Worm (Caenorhabditis elegans) whole organism, midembryonic: ENCODE data around the gene Y38H6C.13.
"Not testable (repeated sequence)": the region's sequence is repeated elsewhere in the genome, so short reads cannot be mapped to it uniquely, and the experiment has no call there.

Source experiments
- T22C8.4 ChIP-seq: fragments of 200-800 bp; sonication (Bioruptor generic); IDR thresholded peaks from 2 replicates; pipeline ENCODE4 v1.3.6; 2022; ENCODE audit warnings: missing genetic modification characterization, missing compliant biosample characterization
- cog-1 ChIP-seq: sonication (generic microtip); optimal IDR thresholded peaks from 2 replicates; lab custom pipeline; 2016; ENCODE audit warnings: missing genetic modification characterization, missing compliant biosample characterization
- flt-1 ChIP-seq: fragments of 200-800 bp; sonication (Bioruptor generic); IDR thresholded peaks from 2 replicates; pipeline ENCODE4 v1.3.6; 2022; ENCODE audit warnings: missing genetic modification characterization, missing compliant biosample characterization
- klf-2 ChIP-seq: fragments of 200-800 bp; sonication (Bioruptor generic); conservative IDR thresholded peaks from 2 replicates; pipeline ENCODE4 v1.3.6; 2022; ENCODE audit warnings: missing genetic modification reagents, missing genetic modification characterization, missing compliant biosample characterization
- med-1 ChIP-seq: sonication (generic microtip); optimal IDR thresholded peaks from 2 replicates; lab custom pipeline; 2017; ENCODE audit warnings: missing genetic modification characterization, mild to moderate bottlenecking, missing compliant biosample characterization, antibody characterized with exemption, missing genetic modification reagents; ENCODE audit not compliant: insufficient read depth
- ref-1 ChIP-seq: fragments of 200-800 bp; sonication (Bioruptor generic); conservative IDR thresholded peaks from 2 replicates; pipeline ENCODE4 v1.3.6; 2022; ENCODE audit warnings: missing genetic modification reagents, missing genetic modification characterization, missing compliant biosample characterization
- tab-1 ChIP-seq: fragments of 200-800 bp; sonication (Bioruptor generic); IDR thresholded peaks from 2 replicates; pipeline ENCODE4 v1.3.6; 2022; ENCODE audit warnings: missing genetic modification characterization, missing compliant biosample characterization
- ztf-23 ChIP-seq: fragments of 200-800 bp; sonication (Bioruptor generic); IDR thresholded peaks from 2 replicates; pipeline ENCODE4 v1.3.6; 2022; ENCODE audit warnings: missing genetic modification reagents, missing genetic modification characterization, missing compliant biosample characterization
- ztf-29 ChIP-seq: fragments of 200-800 bp; sonication (Bioruptor generic); IDR thresholded peaks from 2 replicates; pipeline ENCODE4 v1.3.6; 2022; ENCODE audit warnings: missing genetic modification reagents, missing genetic modification characterization, missing compliant biosample characterization

Y38H6C.13 gene

DNA sequence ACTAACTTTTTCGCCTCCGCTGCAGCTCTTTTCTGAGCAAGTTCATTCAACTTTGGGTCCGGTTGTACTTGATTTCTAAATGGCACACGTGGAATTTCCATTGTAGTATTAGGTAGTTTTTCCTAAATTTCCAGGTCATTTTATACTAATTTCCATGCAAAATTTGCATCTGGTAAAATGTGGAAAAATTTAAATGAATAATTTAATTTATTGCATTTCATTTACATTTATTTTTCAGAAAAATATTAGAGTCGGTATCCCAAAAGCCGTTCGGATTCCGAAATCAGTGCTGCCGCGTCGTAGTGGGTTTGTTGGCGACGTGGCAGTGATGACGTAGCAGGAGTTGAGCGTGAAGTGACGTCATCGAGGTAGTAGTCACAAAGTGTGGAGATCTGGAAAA, 19.5 kb downstream of the Y38H6C.13 start, which contains the start of gene Y38H6C.18:
Gene Y38H6C.18, minus strand, starts transcription at position 101 of the 400 bp plus-strand sequence.
- TF ChIP-seq tab-1: no peak
- no peak for TF ChIP-seq klf-2
- no peak for TF ChIP-seq med-1

- no peak for TF ChIP-seq ztf-29 (GFP tag; lab: Robert Waterston, UW)
- no peak for TF ChIP-seq cog-1 (tag; lab: Kevin White, UChicago)
- no peak for TF ChIP-seq T22C8.4 (GFP tag; lab: Robert Waterston, UW)
- TF ChIP-seq klf-2: no peak
- no peak for TF ChIP-seq ztf-23 (GFP tag; lab: Robert Waterston, UW)
- no peak for TF ChIP-seq ref-1 (GFP tag; lab: Robert Waterston, UW)
- TF ChIP-seq med-1: no peak
- TF ChIP-seq tab-1: no peak
- no peak for TF ChIP-seq flt-1
Observed at ce11 chrV:20551096-20551495, 23.5 kb downstream of the Y38H6C.13 start, which contains the start of gene Y38H6C.20. Gene Y38H6C.20 (minus strand): TSS chrV:20551196.

ce11 chrV:20552971-20553370, 25.4 kb downstream of the Y38H6C.13 start, which contains the start of gene vmo-1:
Gene vmo-1 (minus strand): TSS chrV:20553071.
- no peak for TF ChIP-seq ref-1 (GFP tag; lab: Robert Waterston, UW)
- TF ChIP-seq ztf-29 (GFP tag; lab: Robert Waterston, UW): no peak
- TF ChIP-seq T22C8.4 (GFP tag; lab: Robert Waterston, UW): no peak
- no peak for TF ChIP-seq ztf-23 (GFP tag; lab: Robert Waterston, UW)
- no peak for TF ChIP-seq flt-1
- no peak for TF ChIP-seq klf-2
- no peak for TF ChIP-seq med-1

ce11 chrV:20555120-20555519, 27.5 kb downstream of the Y38H6C.13 start, which contains the start of gene Y38H6C.21:
Gene Y38H6C.21 (minus strand): TSS chrV:20555267.
- TF ChIP-seq T22C8.4 (GFP tag; lab: Robert Waterston, UW) (no peak), klf-2 (no peak), ref-1 (GFP tag; lab: Robert Waterston, UW) (no peak), flt-1 (no peak), med-1 (no peak), ztf-23 (GFP tag; lab: Robert Waterston, UW) (no peak), tab-1 (no peak), ztf-29 (GFP tag; lab: Robert Waterston, UW) (no peak), cog-1 (tag; lab: Kevin White, UChicago) (no peak)

DNA sequence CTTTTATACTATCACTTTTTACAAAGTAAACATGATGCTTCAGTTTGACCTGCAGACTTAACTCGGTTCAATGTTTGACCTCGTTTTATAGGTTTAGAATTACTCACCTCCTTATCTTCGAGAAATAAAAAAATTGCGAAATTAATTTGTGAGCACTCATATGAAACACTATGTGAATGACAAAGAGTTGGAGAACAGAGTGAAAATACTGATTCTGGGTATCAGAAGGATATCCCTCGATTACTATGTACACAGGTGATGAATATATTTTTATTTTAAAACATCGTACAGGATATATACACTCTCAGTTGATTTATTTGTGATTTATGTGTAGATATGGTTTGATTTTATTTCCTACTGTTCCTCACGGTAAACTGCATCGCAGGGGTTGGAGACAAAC, 28.7 kb downstream of the Y38H6C.13 start, which contains the start of gene Y38H6C.23:
Gene Y38H6C.23, minus strand, starts transcription at position 101 of the 400 bp plus-strand sequence.
- TF ChIP-seq klf-2 (no peak), med-1 (no peak), ztf-29 (GFP tag; lab: Robert Waterston, UW) (no peak), T22C8.4 (GFP tag; lab: Robert Waterston, UW) (no peak), tab-1 (no peak), cog-1 (tag; lab: Kevin White, UChicago) (no peak), ztf-23 (GFP tag; lab: Robert Waterston, UW) (no peak)

- TF ChIP-seq ztf-29 (GFP tag; lab: Robert Waterston, UW): no peak
- no peak for TF ChIP-seq flt-1
- no peak for TF ChIP-seq tab-1
- TF ChIP-seq ref-1 (GFP tag; lab: Robert Waterston, UW): no peak
- TF ChIP-seq klf-2: no peak
- no peak for TF ChIP-seq T22C8.4 (GFP tag; lab: Robert Waterston, UW)
- no peak for TF ChIP-seq ztf-23 (GFP tag; lab: Robert Waterston, UW)
- no peak for TF ChIP-seq cog-1 (tag; lab: Kevin White, UChicago)
- no peak for TF ChIP-seq med-1
Observed at ce11 chrV:20558270-20558669, 30.7 kb downstream of the Y38H6C.13 start, which contains the start of gene abf-4. Gene abf-4 (minus strand): TSS chrV:20558370.

DNA sequence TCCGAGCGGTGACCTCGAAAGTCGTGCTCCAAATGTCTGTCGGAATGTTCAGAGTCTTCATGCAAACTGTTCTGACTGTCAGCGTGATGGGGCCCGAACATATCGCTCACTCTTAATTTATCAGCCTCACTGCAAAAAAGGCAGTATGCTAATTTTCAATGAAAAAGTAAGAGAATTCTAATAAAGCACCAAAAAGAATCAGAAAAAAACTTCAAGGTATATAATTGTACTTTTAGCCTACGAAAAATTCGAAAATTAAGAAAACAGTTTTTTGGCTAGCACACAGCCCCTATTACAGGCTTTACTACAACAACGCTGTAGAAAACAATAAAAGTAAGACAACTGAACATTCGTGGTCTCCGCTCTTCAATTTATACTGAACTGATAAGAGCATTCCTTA, 34.2 kb downstream of the Y38H6C.13 start, which contains the start of gene F26F2.1:
Gene F26F2.1, minus strand, starts transcription at position 101 of the 400 bp plus-strand sequence.
- TF ChIP-seq tab-1: no peak
- TF ChIP-seq T22C8.4 (GFP tag; lab: Robert Waterston, UW): no peak
- TF ChIP-seq cog-1 (tag; lab: Kevin White, UChicago): no peak
- TF ChIP-seq ztf-29 (GFP tag; lab: Robert Waterston, UW): no peak
- no peak for TF ChIP-seq flt-1
- TF ChIP-seq ref-1 (GFP tag; lab: Robert Waterston, UW): no peak
- TF ChIP-seq ztf-23 (GFP tag; lab: Robert Waterston, UW): no peak

DNA sequence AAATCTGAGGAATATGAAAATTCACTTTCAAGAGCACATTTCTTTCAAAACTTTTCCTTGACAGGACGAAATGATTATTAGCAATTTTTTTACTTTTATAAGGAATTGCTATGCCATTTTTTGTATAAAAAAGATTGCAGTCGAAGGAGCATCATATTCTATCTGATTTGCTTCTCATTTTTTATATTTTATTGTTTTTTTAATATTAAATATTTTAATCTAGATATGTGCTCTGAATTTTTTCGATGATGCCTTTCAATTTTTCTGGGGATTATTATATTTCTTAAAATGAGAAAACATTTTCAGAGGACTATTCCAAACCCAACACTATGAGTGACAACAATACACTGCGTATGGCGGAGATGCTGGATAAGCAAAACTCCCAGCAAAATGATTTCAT, 36.5 kb downstream of the Y38H6C.13 start, which contains the start of gene F26F2.13:
Gene F26F2.13, plus strand, starts transcription at position 301 of the 400 bp plus-strand sequence.
- not testable (repeated sequence) for TF ChIP-seq cog-1 (tag; lab: Kevin White, UChicago); klf-2; med-1

- TF ChIP-seq cog-1 (tag; lab: Kevin White, UChicago) (no peak), T22C8.4 (GFP tag; lab: Robert Waterston, UW) (no peak), ztf-29 (GFP tag; lab: Robert Waterston, UW) (no peak), tab-1 (no peak), med-1 (no peak), ref-1 (GFP tag; lab: Robert Waterston, UW) (no peak), klf-2 (no peak)
Observed at ce11 chrV:20566454-20566853, 38.9 kb downstream of the Y38H6C.13 start, which contains the start of gene F26F2.3. Gene F26F2.3 (minus strand): TSS chrV:20566554.

- TF ChIP-seq T22C8.4 (GFP tag; lab: Robert Waterston, UW); tab-1; ztf-23 (GFP tag; lab: Robert Waterston, UW): not testable (repeated sequence)
Observed at ce11 chrV:20568995-20569394, 41.4 kb downstream of the Y38H6C.13 start, which contains the start of gene F26F2.4. Gene F26F2.4 (plus strand): TSS chrV:20569295.

DNA sequence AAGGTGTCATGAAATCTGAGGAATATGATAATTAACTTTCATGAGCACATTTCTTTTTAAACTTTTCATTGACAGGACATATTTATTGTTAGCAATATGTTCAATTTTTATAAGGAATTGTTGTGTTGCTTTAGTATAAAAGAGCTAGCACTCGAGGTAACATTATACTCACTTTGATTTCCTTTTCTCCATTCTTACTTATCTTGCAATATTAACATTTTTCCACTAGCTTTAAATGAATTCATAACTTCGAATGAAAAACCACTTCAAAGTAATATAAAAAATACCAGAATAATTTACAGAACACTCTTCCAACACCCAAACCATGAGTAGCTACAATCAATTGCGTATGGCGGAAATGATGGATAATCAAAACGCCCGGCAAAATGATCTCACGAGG, 45.8 kb downstream of the Y38H6C.13 start, which contains the start of gene F26F2.5:
Gene F26F2.5, plus strand, starts transcription at position 301 of the 400 bp plus-strand sequence.
- TF ChIP-seq T22C8.4 (GFP tag; lab: Robert Waterston, UW) (no peak), ref-1 (GFP tag; lab: Robert Waterston, UW) (no peak), flt-1 (no peak), ztf-23 (GFP tag; lab: Robert Waterston, UW) (no peak), cog-1 (tag; lab: Kevin White, UChicago) (no peak), tab-1 (no peak), med-1 (no peak), klf-2 (no peak), ztf-29 (GFP tag; lab: Robert Waterston, UW) (no peak)
